Fruit fly (Drosophila melanogaster): ENCODE data around the gene Traf6.

DNA sequence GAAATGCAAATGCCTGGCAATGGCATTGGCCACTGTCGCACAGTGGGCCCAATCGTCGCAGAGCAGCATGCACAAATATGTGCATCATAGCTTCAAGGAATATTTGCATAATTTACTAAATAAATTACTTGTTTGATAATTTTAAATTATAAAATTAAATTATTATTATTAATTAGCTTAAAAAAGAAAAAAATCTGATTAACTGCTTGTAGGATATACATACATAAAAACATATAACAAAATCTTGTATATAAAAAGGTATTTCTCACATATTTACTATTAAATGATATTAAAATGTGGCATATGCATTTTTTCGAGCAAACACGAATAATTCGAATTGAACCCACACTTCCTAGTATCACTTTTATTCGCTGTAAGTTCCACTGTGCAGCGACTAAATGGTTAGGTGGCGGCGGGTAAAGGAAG lies 31.9 kb downstream of the Traf6 start:
- TF ChIP-seq esn (GFP tag; optimal IDR thresholded peaks at IDR 0.05) (no peak), CG6854 (GFP tag; optimal IDR thresholded peaks at IDR 0.05) (no peak), fkh (GFP tag; optimal IDR thresholded peaks at IDR 0.05) (no peak)
